Fruit fly (Drosophila melanogaster) whole organism: ENCODE data around the gene hh.

Source experiments
- CG8478 ChIP-seq: fragments of >200 bp; optimal IDR thresholded peaks from 2 replicates; lab custom pipeline; 2018; ENCODE audit warnings: inconsistent platforms
- EcR ChIP-seq, 2 experiments: fragments of >200 bp; optimal IDR thresholded peaks; 2 replicates each; lab custom pipeline; 2017; ENCODE audit warnings: missing biosample characterization in 2 of 2, missing genetic modification characterization in 2 of 2, missing genetic modification reagents in 2 of 2
- pan ChIP-seq: fragments of >200 bp; optimal IDR thresholded peaks from 2 replicates; lab custom pipeline; 2017
- usp ChIP-seq: fragments of >200 bp; optimal IDR thresholded peaks from 2 replicates; lab custom pipeline; 2017; ENCODE audit warnings: missing biosample characterization, missing genetic modification characterization, mixed read lengths

dm6 chr3R:23138992-23139633 lies 2.6 kb downstream of the hh start:
- no peak for TF ChIP-seq EcR (GFP tag; optimal IDR thresholded peaks at IDR 0.05; lab: Kevin White, UChicago)
- no peak for TF ChIP-seq pan
- no peak for TF ChIP-seq CG8478 (lab: Kevin White, UChicago)
- no peak for TF ChIP-seq usp (GFP tag; lab: Kevin White, UChicago)
